Fruit fly (Drosophila melanogaster) whole organism, embryonic: ENCODE data around the gene Ythdc1.

Source experiments
- Ada2b ChIP-seq: fragments of 200-800 bp; sonication (Bioruptor generic); IDR thresholded peaks from 2 replicates; pipeline ENCODE4 v1.3.6; 2022; ENCODE audit warnings: missing biosample characterization, missing genetic modification characterization
- Adf1 ChIP-seq: fragments of 200-800 bp; sonication (Bioruptor generic); IDR thresholded peaks from 2 replicates; pipeline ENCODE4 v1.3.6; 2022; ENCODE audit warnings: missing biosample characterization, missing genetic modification characterization
- Awh ChIP-seq: fragments of 200-800 bp; sonication (Bioruptor generic); IDR thresholded peaks from 2 replicates; pipeline ENCODE4, ENCODE4 v1.3.6; 2022; ENCODE audit warnings: missing biosample characterization, missing genetic modification characterization
- CG10267 ChIP-seq: fragments of 200-800 bp; sonication (Bioruptor generic); optimal IDR thresholded peaks from 2 replicates; lab custom pipeline; 2018; ENCODE audit warnings: missing biosample characterization, mild to moderate bottlenecking, missing genetic modification characterization, moderate library complexity
- CG10321 ChIP-seq: fragments of 200-800 bp; sonication (Bioruptor generic); IDR thresholded peaks from 2 replicates; pipeline ENCODE4 v1.3.6; 2022; ENCODE audit warnings: missing biosample characterization, missing genetic modification characterization
- CG12299 ChIP-seq: fragments of 200-800 bp; sonication (Bioruptor generic); optimal IDR thresholded peaks from 2 replicates; lab custom pipeline; 2018; ENCODE audit warnings: missing biosample characterization, mild to moderate bottlenecking, missing genetic modification characterization
- CG12942 ChIP-seq: fragments of 200-800 bp; sonication (Bioruptor generic); optimal IDR thresholded peaks from 3 replicates; lab custom pipeline; 2016; ENCODE audit warnings: missing biosample characterization, missing genetic modification characterization
- CG13894 ChIP-seq: fragments of 200-800 bp; sonication (Bioruptor generic); optimal IDR thresholded peaks from 3 replicates; lab custom pipeline; 2018; ENCODE audit warnings: missing biosample characterization, mild to moderate bottlenecking, missing genetic modification characterization, moderate library complexity
- CG15479 ChIP-seq: fragments of 200-800 bp; sonication (Bioruptor generic); optimal IDR thresholded peaks from 3 replicates; lab custom pipeline; 2019; ENCODE audit warnings: missing biosample characterization, mild to moderate bottlenecking, missing genetic modification characterization, moderate library complexity
- CG1602 ChIP-seq: fragments of 200-800 bp; sonication (Bioruptor generic); optimal IDR thresholded peaks from 3 replicates; lab custom pipeline; 2016; ENCODE audit warnings: missing biosample characterization, missing genetic modification characterization
- CG1603 ChIP-seq: fragments of 200-800 bp; sonication (Bioruptor generic); optimal IDR thresholded peaks from 2 replicates; lab custom pipeline; 2019; ENCODE audit warnings: missing biosample characterization, mild to moderate bottlenecking, missing genetic modification characterization, moderate library complexity
- CG16779 ChIP-seq: fragments of 200-800 bp; sonication (Bioruptor generic); IDR thresholded peaks from 2 replicates; pipeline ENCODE4 v1.3.6; 2022; ENCODE audit warnings: missing biosample characterization, missing genetic modification characterization
- CG2199 ChIP-seq: fragments of 200-800 bp; sonication (Bioruptor generic); IDR thresholded peaks from 3 replicates; pipeline ENCODE4 v1.3.6; 2022; ENCODE audit warnings: missing biosample characterization, missing genetic modification characterization
- CG3163 ChIP-seq: fragments of 200-800 bp; sonication (Bioruptor generic); optimal IDR thresholded peaks from 3 replicates; lab custom pipeline; 2016; ENCODE audit warnings: missing biosample characterization, missing genetic modification characterization
- CG4282 ChIP-seq: fragments of 200-800 bp; sonication (Bioruptor generic); optimal IDR thresholded peaks from 2 replicates; lab custom pipeline; 2016; ENCODE audit warnings: missing biosample characterization, missing genetic modification characterization
- CG4360 ChIP-seq: fragments of 200-800 bp; sonication (Bioruptor generic); IDR thresholded peaks from 2 replicates; pipeline ENCODE4 v1.3.6; 2022; ENCODE audit warnings: missing biosample characterization, missing genetic modification characterization
- CG7839 ChIP-seq: fragments of 200-800 bp; sonication (Bioruptor generic); optimal IDR thresholded peaks from 3 replicates; lab custom pipeline; 2018; ENCODE audit warnings: missing biosample characterization, mild to moderate bottlenecking, missing genetic modification characterization, moderate library complexity
- Dp ChIP-seq: fragments of 200-800 bp; sonication (Bioruptor generic); optimal IDR thresholded peaks from 2 replicates; lab custom pipeline; 2018; ENCODE audit warnings: missing biosample characterization, mild to moderate bottlenecking, missing genetic modification characterization, moderate library complexity
- Fer3 ChIP-seq: fragments of 200-800 bp; sonication (Bioruptor generic); optimal IDR thresholded peaks from 2 replicates; lab custom pipeline; 2018; ENCODE audit warnings: missing biosample characterization, mild to moderate bottlenecking, missing genetic modification characterization, moderate library complexity
- Med ChIP-seq: fragments of 200-800 bp; sonication (Bioruptor generic); peaks from one replicate; lab custom pipeline; 2016; ENCODE audit warnings: missing biosample characterization, missing genetic modification characterization, mild to moderate bottlenecking, inconsistent platforms, moderate library complexity
- NFAT ChIP-seq: fragments of 200-800 bp; sonication (Bioruptor generic); IDR thresholded peaks from 2 replicates; pipeline ENCODE4 v1.3.6; 2022; ENCODE audit warnings: missing biosample characterization, missing genetic modification characterization
- abd-A ChIP-seq: fragments of 200-800 bp; sonication (Bioruptor generic); optimal IDR thresholded peaks from 3 replicates; lab custom pipeline; 2019; ENCODE audit warnings: missing biosample characterization, mild to moderate bottlenecking, missing genetic modification characterization, moderate library complexity
- al ChIP-seq: fragments of 200-800 bp; sonication (Bioruptor generic); IDR thresholded peaks from 2 replicates; pipeline ENCODE4 v1.3.6; 2022; ENCODE audit warnings: missing biosample characterization, missing genetic modification characterization
- btn ChIP-seq: fragments of 200-800 bp; sonication (Bioruptor generic); optimal IDR thresholded peaks from 2 replicates; lab custom pipeline; 2016; ENCODE audit warnings: missing biosample characterization, missing genetic modification characterization
- cg ChIP-seq: fragments of 200-800 bp; sonication (Bioruptor generic); optimal IDR thresholded peaks from 3 replicates; lab custom pipeline; 2019; ENCODE audit warnings: missing biosample characterization, mild to moderate bottlenecking, missing genetic modification characterization, moderate library complexity
- chinmo ChIP-seq: fragments of 200-800 bp; sonication (Bioruptor generic); IDR thresholded peaks from 4 replicates; pipeline ENCODE4 v1.3.6; 2022; ENCODE audit warnings: missing biosample characterization, missing genetic modification characterization; ENCODE audit not compliant: partially characterized antibody
- ci ChIP-seq: fragments of 200-800 bp; sonication (Bioruptor generic); IDR thresholded peaks from 3 replicates; pipeline ENCODE4 v1.3.6; 2022; ENCODE audit warnings: missing biosample characterization, missing genetic modification characterization
- gce ChIP-seq: fragments of 200-800 bp; sonication (Bioruptor generic); IDR thresholded peaks from 3 replicates; pipeline ENCODE4 v1.3.6; 2022; ENCODE audit warnings: missing biosample characterization, missing genetic modification characterization
- ken ChIP-seq: fragments of 200-800 bp; sonication (Bioruptor generic); IDR thresholded peaks from 3 replicates; pipeline ENCODE4 v1.3.6; 2022; ENCODE audit warnings: missing biosample characterization, missing genetic modification characterization
- lilli ChIP-seq: fragments of 200-800 bp; sonication (Bioruptor generic); optimal IDR thresholded peaks from 3 replicates; lab custom pipeline; 2016; ENCODE audit warnings: missing biosample characterization, missing genetic modification characterization
- lov ChIP-seq, 2 experiments: fragments of 200-800 bp in 1 of 2; fragments of >200 bp in 1 of 2; sonication (Bioruptor generic) in 1 of 2; IDR thresholded peaks in 1 of 2; optimal IDR thresholded peaks in 1 of 2; 2 replicates in 1 of 2; 3 replicates in 1 of 2; pipeline versions ENCODE4 v1.3.6 to Lab custom; 2017 to 2022; ENCODE audit warnings: missing biosample characterization in 1 of 2, missing genetic modification characterization in 1 of 2
- nau ChIP-seq: fragments of 200-800 bp; sonication (Bioruptor generic); optimal IDR thresholded peaks from 3 replicates; lab custom pipeline; 2017; ENCODE audit warnings: missing biosample characterization, mild to moderate bottlenecking, missing genetic modification characterization, missing genetic modification reagents
- repo ChIP-seq: fragments of 200-800 bp; sonication (Bioruptor generic); optimal IDR thresholded peaks from 2 replicates; lab custom pipeline; 2016; ENCODE audit warnings: missing biosample characterization, missing genetic modification characterization
- sd ChIP-seq: fragments of 200-800 bp; sonication (Bioruptor generic); optimal IDR thresholded peaks from 3 replicates; lab custom pipeline; 2018; ENCODE audit warnings: missing biosample characterization, mild to moderate bottlenecking, missing genetic modification characterization, moderate library complexity
- sens ChIP-seq: fragments of 200-800 bp; sonication (Bioruptor generic); peaks from one replicate; lab custom pipeline; 2016; ENCODE audit warnings: missing biosample characterization, missing genetic modification characterization
- slbo ChIP-seq: fragments of 200-800 bp; sonication (Bioruptor generic); IDR thresholded peaks from 2 replicates; pipeline ENCODE4 v1.3.6; 2022; ENCODE audit warnings: missing biosample characterization, missing genetic modification characterization
- sr ChIP-seq: fragments of 200-800 bp; sonication (Bioruptor generic); IDR thresholded peaks from 3 replicates; pipeline ENCODE4 v1.3.6; 2022; ENCODE audit warnings: missing biosample characterization, missing genetic modification characterization
- tll ChIP-seq, 2 experiments: fragments of 200-800 bp in 1 of 2; fragments of >200 bp in 1 of 2; sonication (Bioruptor generic) in 1 of 2; optimal IDR thresholded peaks; 2 replicates each; lab custom pipeline; 2017 to 2019; ENCODE audit warnings: missing biosample characterization in 2 of 2, missing genetic modification characterization in 2 of 2, mild to moderate bottlenecking in 1 of 2, moderate library complexity in 1 of 2
- toy ChIP-seq: fragments of 200-800 bp; sonication (Bioruptor generic); IDR thresholded peaks from 2 replicates; pipeline ENCODE4 v1.3.6; 2022; ENCODE audit warnings: missing biosample characterization, missing genetic modification characterization
- ttk ChIP-seq: fragments of 200-800 bp; sonication (Bioruptor generic); IDR thresholded peaks from 2 replicates; pipeline ENCODE4 v2.1.2; 2022; ENCODE audit warnings: missing biosample characterization, missing genetic modification characterization
- twi ChIP-seq: fragments of 200-800 bp; optimal IDR thresholded peaks from 2 replicates; lab custom pipeline; 2019; ENCODE audit warnings: missing biosample characterization, mild to moderate bottlenecking, missing genetic modification characterization, moderate library complexity
- usp ChIP-seq: fragments of >200 bp; optimal IDR thresholded peaks from 2 replicates; lab custom pipeline; 2017; ENCODE audit warnings: missing biosample characterization, missing genetic modification characterization
- vvl ChIP-seq: fragments of 200-800 bp; sonication (Bioruptor generic); IDR thresholded peaks from 2 replicates; pipeline ENCODE4 v1.3.6; 2022; ENCODE audit warnings: missing biosample characterization, missing genetic modification characterization
- zen ChIP-seq: fragments of 200-800 bp; sonication (Bioruptor generic); optimal IDR thresholded peaks from 3 replicates; lab custom pipeline; 2018; ENCODE audit warnings: missing biosample characterization, mild to moderate bottlenecking, missing genetic modification characterization, moderate library complexity
- zf30C ChIP-seq: fragments of 200-800 bp; sonication (Bioruptor generic); optimal IDR thresholded peaks from 3 replicates; lab custom pipeline; 2018; ENCODE audit warnings: missing biosample characterization, mild to moderate bottlenecking, missing genetic modification characterization

Gene Ythdc1

dm6 chr3L:3411699-3412098 is 37.7 kb upstream of the Ythdc1 start (continued):
- no peak for TF ChIP-seq CG1602

- TF ChIP-seq CG16779 (0 out of 2 replicates have a peak, but pooled peaks have one; percentile 44), ci (GFP tag; lab: Robert Waterston, UW) (0 out of 3 replicates have a peak, but pooled peaks have one; percentile 26), ttk (GFP tag; lab: Robert Waterston, UW) (no peak), abd-A (peak; percentile 86), Fer3 (no peak), sd (peak; percentile 28), NFAT (0 out of 2 replicates have a peak, but pooled peaks have one; percentile 15), sens (GFP tag; lab: Kevin White, UChicago) (peak; percentile 52), gce (GFP tag; lab: Robert Waterston, UW) (no peak), usp (GFP tag; lab: Kevin White, UChicago) (no peak), Ada2b (GFP tag; lab: Robert Waterston, UW) (no peak), CG12299 (tag; lab: Kevin White, UChicago) (no peak), CG3163 (GFP tag; lab: Kevin White, UChicago) (no peak), twi (tag; lab: Kevin White, UChicago) (peak; percentile 60), lilli (GFP tag; lab: Kevin White, UChicago) (no peak), CG2199 (GFP tag; lab: Robert Waterston, UW) (peak; percentile 66; the same call in 1 of the 3 replicates), ken (GFP tag; lab: Robert Waterston, UW) (no peak), al (GFP tag; lab: Robert Waterston, UW) (no peak), tll (GFP tag; optimal IDR thresholded peaks at IDR 0.05; lab: Kevin White, UChicago) (peak in 1 of 2 experiments; percentile 69), btn (GFP tag; lab: Kevin White, UChicago) (no peak), Adf1 (peak; percentile 89), CG10267 (tag; lab: Kevin White, UChicago) (no peak), CG4360 (peak; percentile 48), lov (optimal IDR thresholded peaks at IDR 0.05; lab: Kevin White, UChicago) (no peak), lov (GFP tag; IDR thresholded peaks at IDR 0.05; lab: Robert Waterston, UW) (no peak), chinmo (GFP tag; lab: Robert Waterston, UW) (0 out of 4 replicates have a peak, but pooled peaks have one; percentile 33), zf30C (no peak), sr (peak; percentile 70), CG10321 (GFP tag; lab: Robert Waterston, UW) (no peak), repo (GFP tag; lab: Kevin White, UChicago) (no peak), CG15479 (peak; percentile 28), Awh (no peak), slbo (no peak), CG7839 (tag; lab: Kevin White, UChicago) (no peak), toy (GFP tag; lab: Robert Waterston, UW) (no peak), Dp (GFP tag; lab: Kevin White, UChicago) (no peak), Med (peak; percentile 75), vvl (GFP tag; lab: Robert Waterston, UW) (0 out of 2 replicates have a peak, but pooled peaks have one; percentile 9), zen (peak; percentile 9), CG1603 (tag; lab: Kevin White, UChicago) (no peak), CG13894 (peak; percentile 73), nau (GFP tag; lab: Kevin White, UChicago) (peak; percentile 30), cg (GFP tag; lab: Kevin White, UChicago) (peak; percentile 68), CG4282 (GFP tag; lab: Kevin White, UChicago) (no peak), CG12942 (GFP tag; lab: Kevin White, UChicago) (no peak)
Measured at dm6 chr3L:3410978-3411629, 37.1 kb upstream of the Ythdc1 start.
